Worm (Caenorhabditis elegans) whole organism, young adult: Measurements from ENCODE around the gene nol-6.
"Not testable (repeated sequence)": the region's sequence is repeated elsewhere in the genome, so short reads cannot be mapped to it uniquely, and the experiment has no call there.

ENCODE experiments used
- F22D6.2 ChIP-seq: sonication (generic microtip); optimal IDR thresholded peaks from 2 replicates; lab custom pipeline; 2016; ENCODE audit warnings: mild to moderate bottlenecking, missing genetic modification characterization, missing compliant biosample characterization
- atf-7 ChIP-seq: sonication (generic microtip); optimal IDR thresholded peaks from 2 replicates; lab custom pipeline; 2017; ENCODE audit warnings: mild to moderate bottlenecking, missing genetic modification characterization, missing compliant biosample characterization
- ceh-91 ChIP-seq: fragments of 200-800 bp; sonication (Bioruptor generic); IDR thresholded peaks from 2 replicates; pipeline ENCODE4 v1.3.6; 2022; ENCODE audit warnings: missing genetic modification reagents, missing genetic modification characterization, missing compliant biosample characterization

ce11 chrII:1457784-1458183 is 20.5 kb upstream of the nol-6 start:
- not testable (repeated sequence) for TF ChIP-seq atf-7 (tag; lab: Kevin White, UChicago); F22D6.2 (tag; lab: Kevin White, UChicago); ceh-91 (GFP tag; lab: Robert Waterston, UW)
